Worm (Caenorhabditis elegans): ENCODE measurements around the gene C03B1.3.

The C03B1.3 gene

DNA sequence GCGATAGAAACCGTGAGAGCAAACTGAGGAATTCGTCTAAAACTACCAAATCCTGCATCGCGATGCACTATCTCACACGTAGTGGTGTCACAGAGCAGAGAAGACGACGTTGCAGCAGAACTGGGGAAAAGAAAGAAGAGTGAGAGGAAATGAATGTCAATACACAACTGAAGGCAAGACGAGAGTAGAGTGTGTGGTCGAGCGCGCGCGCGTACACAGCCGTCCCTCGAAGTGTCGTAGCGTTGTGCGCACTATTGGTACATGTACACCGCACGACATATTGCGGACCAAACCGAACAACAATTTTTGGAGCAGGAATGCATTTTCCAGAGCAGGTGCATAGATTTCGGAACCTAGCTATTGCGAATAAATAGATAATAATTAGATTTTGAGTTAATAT, 12.5 kb downstream of the C03B1.3 start (continued):
- no peak for TF ChIP-seq lin-40 (tag; optimal IDR thresholded peaks at IDR 0.05)
- no peak for TF ChIP-seq aptf-2 (GFP tag; conservative IDR thresholded peaks at IDR 0.05)
- TF ChIP-seq snpc-3.4 (tag; optimal IDR thresholded peaks at IDR 0.05) = peak; percentile 10
- no peak for TF ChIP-seq hmg-20 (GFP tag; IDR thresholded peaks at IDR 0.05)
- peak; percentile 59 for TF ChIP-seq nhr-80 (tag; optimal IDR thresholded peaks at IDR 0.05)
- TF ChIP-seq B0019.2 (GFP tag; conservative IDR thresholded peaks at IDR 0.05) = no peak
- TF ChIP-seq tlf-1 (GFP tag; optimal IDR thresholded peaks at IDR 0.05) = no peak
- no peak for TF ChIP-seq pbrm-1 (GFP tag; IDR thresholded peaks at IDR 0.05)
- TF ChIP-seq lsy-27 (tag; optimal IDR thresholded peaks at IDR 0.05; ENCODE audit: borderline replicate concordance, insufficient read depth) = no peak
- no peak for TF ChIP-seq Y56A3A.18 (GFP tag; IDR thresholded peaks at IDR 0.05)
- TF ChIP-seq die-1 (tag; optimal IDR thresholded peaks at IDR 0.05) = peak; percentile 28
- TF ChIP-seq T26A5.8 (tag; optimal IDR thresholded peaks at IDR 0.05) = no peak
- 0 out of 2 replicates have a peak, but pooled peaks have one; percentile 52 for TF ChIP-seq madf-3 (GFP tag; IDR thresholded peaks at IDR 0.05)
- TF ChIP-seq nfyb-1 (GFP tag; IDR thresholded peaks at IDR 0.05) = peak; percentile 47; the same call in 1 of the 2 replicates
- TF ChIP-seq K12H6.12 (tag; optimal IDR thresholded peaks at IDR 0.05) = peak; percentile 78
- no peak for TF ChIP-seq hlh-12 (tag; optimal IDR thresholded peaks at IDR 0.05)
- no peak for TF ChIP-seq unc-62 (GFP tag; optimal IDR thresholded peaks at IDR 0.05)
- TF ChIP-seq ztf-25 (GFP tag; IDR thresholded peaks at IDR 0.05) = no peak
- TF ChIP-seq unc-130 (GFP tag; optimal IDR thresholded peaks at IDR 0.05) = no peak
- no peak for TF ChIP-seq him-1 (tag; optimal IDR thresholded peaks at IDR 0.05)
- TF ChIP-seq hsf-1 (GFP tag; IDR thresholded peaks at IDR 0.05) = no peak
- TF ChIP-seq let-607 (tag; optimal IDR thresholded peaks at IDR 0.05) = no peak
- TF ChIP-seq F49E8.2 (tag; optimal IDR thresholded peaks at IDR 0.05; ENCODE audit: insufficient read depth) = no peak
- TF ChIP-seq bed-1 (GFP tag; IDR thresholded peaks at IDR 0.05) = no peak
- peak; percentile 5 for TF ChIP-seq ztf-18 (tag; optimal IDR thresholded peaks at IDR 0.05)
- no peak for TF ChIP-seq gei-17 (GFP tag; optimal IDR thresholded peaks at IDR 0.05)
- no peak for TF ChIP-seq cebp-1 (GFP tag; IDR thresholded peaks at IDR 0.05)
- TF ChIP-seq cebp-1 (tag; optimal IDR thresholded peaks at IDR 0.05) = no peak
- no peak for TF ChIP-seq akir-1 (GFP tag; optimal IDR thresholded peaks at IDR 0.05)
- TF ChIP-seq dpl-1 (GFP tag; optimal IDR thresholded peaks at IDR 0.05) = no peak
- peak; percentile 36 for TF ChIP-seq ztf-22 (GFP tag; optimal IDR thresholded peaks at IDR 0.05)
- TF ChIP-seq rpc-1 (optimal IDR thresholded peaks at IDR 0.05) = no peak
- no peak for TF ChIP-seq rpc-1 (tag; optimal IDR thresholded peaks at IDR 0.05)
- TF ChIP-seq C06A6.2 (GFP tag; conservative IDR thresholded peaks at IDR 0.05) = no peak
- no peak for TF ChIP-seq F52B5.7 (tag; optimal IDR thresholded peaks at IDR 0.05)
- no peak for TF ChIP-seq lir-1 (GFP tag; conservative IDR thresholded peaks at IDR 0.05)
- TF ChIP-seq ZK185.1 (tag; optimal IDR thresholded peaks at IDR 0.05; ENCODE audit: poor library complexity, severe bottlenecking) = peak; percentile 25
- TF ChIP-seq pha-4 (tag; optimal IDR thresholded peaks at IDR 0.05) = no peak
- peak; percentile 34 for TF ChIP-seq madf-10 (tag; optimal IDR thresholded peaks at IDR 0.05)
- TF ChIP-seq cebp-2 (GFP tag; IDR thresholded peaks at IDR 0.05) = no peak
- no peak for TF ChIP-seq sdz-38 (tag; optimal IDR thresholded peaks at IDR 0.05)
- no peak for TF ChIP-seq atf-7 (tag; optimal IDR thresholded peaks at IDR 0.05)
- TF ChIP-seq hrde-1 (tag; optimal IDR thresholded peaks at IDR 0.05; ENCODE audit: borderline replicate concordance) = no peak
- TF ChIP-seq F57C9.4 (tag; optimal IDR thresholded peaks at IDR 0.05) = no peak
- TF ChIP-seq B0261.1 (tag; optimal IDR thresholded peaks at IDR 0.05) = peak; percentile 10
- no peak for TF ChIP-seq Y95B8A.8 (GFP tag; IDR thresholded peaks at IDR 0.05)
- no peak for TF ChIP-seq xnd-1 (tag; optimal IDR thresholded peaks at IDR 0.05)
- TF ChIP-seq mes-4 (tag; optimal IDR thresholded peaks at IDR 0.05) = no peak
- no peak for TF ChIP-seq ama-1 (optimal IDR thresholded peaks at IDR 0.05)
- no peak for TF ChIP-seq ama-1 (GFP tag; optimal IDR thresholded peaks at IDR 0.05)
- no peak for TF ChIP-seq ceh-79 (tag; optimal IDR thresholded peaks at IDR 0.05)
